Worm (Caenorhabditis elegans): ENCODE data around the gene srbc-43.

The srbc-43 gene

DNA sequence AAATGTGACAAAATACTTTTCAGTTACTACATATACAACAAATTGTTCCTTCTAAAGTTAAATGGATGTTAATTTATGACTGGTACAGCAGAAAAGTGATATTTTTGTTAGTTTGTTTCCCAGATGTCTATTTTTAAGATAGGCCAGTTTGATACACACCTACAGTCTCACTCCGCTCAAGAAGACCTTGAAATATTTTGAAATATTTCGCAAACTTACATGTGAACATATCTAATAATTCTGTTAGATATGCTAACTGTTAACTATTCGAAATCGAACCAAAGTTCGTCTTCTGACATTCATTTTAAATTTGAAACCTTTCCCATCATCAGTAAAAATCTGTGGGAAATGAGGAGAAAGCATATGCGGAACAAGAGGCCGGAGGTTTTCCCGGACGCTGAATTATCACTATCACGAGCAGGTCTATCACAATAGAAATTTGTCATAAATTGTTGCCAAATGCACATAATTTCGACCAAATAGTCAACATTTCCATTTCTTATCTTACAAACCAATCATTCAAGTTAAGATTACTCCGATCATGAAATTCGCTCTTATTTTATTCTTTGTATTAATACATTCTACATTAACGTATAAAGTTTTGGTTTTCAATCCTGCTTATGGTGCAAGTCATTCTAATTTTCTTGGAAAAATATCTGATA is 29.6 kb upstream of the srbc-43 start, which contains the start of the genes ZC443.4 and ugt-18:
Gene ZC443.4 (minus strand): TSS at position 95 of the 662 bp plus-strand sequence.
Gene ugt-18 (plus strand): TSS at position 469 of the 662 bp plus-strand sequence.
- TF ChIP-seq jun-1 (tag; optimal IDR thresholded peaks at IDR 0.05) (peak; percentile 65), elt-2 (tag; optimal IDR thresholded peaks at IDR 0.05) (peak; percentile 31), nhr-67 (tag; optimal IDR thresholded peaks at IDR 0.05) (no peak), pqm-1 (tag; optimal IDR thresholded peaks at IDR 0.05) (peak; percentile 68)

DNA sequence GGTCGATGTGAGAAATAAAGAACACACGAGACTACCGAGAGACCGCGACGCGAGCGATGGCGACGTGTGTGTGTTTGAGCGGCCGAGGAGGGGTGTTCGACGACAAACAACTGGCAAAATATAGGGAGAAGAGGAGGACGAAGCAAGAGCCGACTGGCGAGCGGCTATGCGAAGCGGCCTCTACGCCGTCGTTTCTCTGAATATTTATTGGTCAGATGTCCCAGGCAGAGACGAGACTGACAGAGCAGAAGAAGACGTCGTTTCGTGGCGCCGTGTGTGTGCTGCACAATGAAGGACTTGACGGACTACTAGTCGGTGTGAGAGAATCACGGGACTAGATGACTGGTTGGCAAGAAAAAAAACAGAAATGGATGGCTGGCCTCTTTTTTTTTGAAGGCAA is 28.8 kb upstream of the srbc-43 start:
- TF ChIP-seq ama-1 (optimal IDR thresholded peaks at IDR 0.05) (peak; percentile 24), nfya-1 (tag; optimal IDR thresholded peaks at IDR 0.05; ENCODE audit: insufficient read depth) (peak; percentile 73), jun-1 (tag; optimal IDR thresholded peaks at IDR 0.05) (no peak), lin-15B (tag; optimal IDR thresholded peaks at IDR 0.05) (peak; percentile 21), mdl-1 (tag; optimal IDR thresholded peaks at IDR 0.05) (peak; percentile 36), lin-39 (tag; optimal IDR thresholded peaks at IDR 0.05) (peak; percentile 84), aly-2 (tag; optimal IDR thresholded peaks at IDR 0.05) (no peak), fkh-10 (GFP tag; optimal IDR thresholded peaks at IDR 0.05) (peak; percentile 25)

DNA sequence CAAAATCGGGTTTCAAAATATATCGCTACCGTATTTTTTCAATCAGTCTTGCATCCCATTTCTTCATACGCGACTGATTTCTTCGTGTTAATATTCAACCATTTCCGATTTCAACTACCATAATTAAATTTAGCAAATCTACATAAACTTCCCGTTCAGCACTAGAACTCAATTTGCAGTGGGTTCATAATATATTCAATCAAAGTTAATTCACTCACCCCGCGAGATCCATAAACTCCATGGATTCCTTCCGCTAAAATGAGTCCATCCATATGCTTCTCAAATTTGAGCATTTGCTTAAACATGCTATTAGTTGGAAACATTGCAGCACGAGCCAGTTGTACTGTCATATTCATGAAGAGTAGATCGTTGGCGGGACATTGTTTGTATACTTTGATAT is 28.2 kb upstream of the srbc-43 start:
- TF ChIP-seq nhr-43 (tag; optimal IDR thresholded peaks at IDR 0.05; ENCODE audit: poor library complexity, severe bottlenecking): no peak
- TF ChIP-seq egl-27 (tag; optimal IDR thresholded peaks at IDR 0.05): no peak
- TF ChIP-seq nhr-11 (tag; optimal IDR thresholded peaks at IDR 0.05): no peak
- TF ChIP-seq nhr-76 (tag; optimal IDR thresholded peaks at IDR 0.05): no peak
- TF ChIP-seq nhr-25 (tag; optimal IDR thresholded peaks at IDR 0.05): no peak
- no peak for TF ChIP-seq skn-1 (tag; optimal IDR thresholded peaks at IDR 0.05)
- no peak for TF ChIP-seq sea-2 (GFP tag; optimal IDR thresholded peaks at IDR 0.05)
- no peak for TF ChIP-seq unc-62 (GFP tag; optimal IDR thresholded peaks at IDR 0.05)
- no peak for TF ChIP-seq ceh-82 (tag; optimal IDR thresholded peaks at IDR 0.05)
- TF ChIP-seq ceh-28 (tag; optimal IDR thresholded peaks at IDR 0.05): no peak
- TF ChIP-seq R02D3.7 (tag; optimal IDR thresholded peaks at IDR 0.05): no peak
- no peak for TF ChIP-seq nfya-1 (tag; optimal IDR thresholded peaks at IDR 0.05; ENCODE audit: insufficient read depth)
- no peak for TF ChIP-seq mdl-1 (tag; optimal IDR thresholded peaks at IDR 0.05)
- TF ChIP-seq lsy-12 (tag; optimal IDR thresholded peaks at IDR 0.05): no peak
- TF ChIP-seq lin-39 (tag; optimal IDR thresholded peaks at IDR 0.05): no peak
- TF ChIP-seq hmg-11 (tag; optimal IDR thresholded peaks at IDR 0.05): no peak
- TF ChIP-seq ztf-4 (tag; optimal IDR thresholded peaks at IDR 0.05): no peak
- no peak for TF ChIP-seq jun-1 (tag; optimal IDR thresholded peaks at IDR 0.05)
- TF ChIP-seq ztf-11 (tag; optimal IDR thresholded peaks at IDR 0.05): no peak

DNA sequence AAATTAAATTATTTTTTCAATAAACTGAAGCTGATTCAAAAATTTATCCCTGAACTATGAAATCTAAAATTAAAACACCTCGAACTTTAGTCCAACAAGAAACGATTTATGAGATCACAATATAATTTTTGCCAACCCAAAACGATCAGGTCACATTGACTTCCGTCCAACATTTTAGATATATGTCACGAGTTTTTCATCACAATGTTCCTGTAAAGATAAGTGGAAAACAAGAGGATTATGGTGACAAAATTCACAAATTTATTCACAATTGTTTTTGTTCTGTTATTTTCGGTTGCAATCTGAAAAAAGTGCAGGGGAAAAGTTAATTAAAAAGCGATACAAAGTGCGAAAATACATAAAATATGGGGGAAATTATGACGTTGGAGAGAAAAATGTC is 26.4 kb upstream of the srbc-43 start:
- no peak for TF ChIP-seq elt-3 (tag; optimal IDR thresholded peaks at IDR 0.05)
- peak; percentile 53 for TF ChIP-seq nhr-23 (tag; optimal IDR thresholded peaks at IDR 0.05)

DNA sequence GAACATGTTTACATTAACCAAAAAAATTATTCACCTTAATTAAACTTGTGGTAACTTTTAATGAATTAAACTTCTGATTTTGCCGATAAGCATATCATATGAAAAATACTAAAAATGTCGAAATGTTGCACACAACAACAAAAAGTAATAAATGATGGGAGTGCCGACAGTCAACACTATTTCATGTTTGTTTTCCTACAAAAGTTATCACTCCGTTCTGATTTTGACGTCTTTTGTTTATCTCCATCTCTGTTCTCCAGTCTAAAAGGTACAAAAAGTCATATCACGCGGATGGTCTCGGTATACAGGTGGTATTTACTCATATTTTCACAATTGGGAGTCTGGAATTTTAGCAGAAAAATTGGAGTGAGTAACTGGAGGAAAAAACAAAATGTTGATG is 25.1 kb upstream of the srbc-43 start:
- TF ChIP-seq pqm-1 (tag; optimal IDR thresholded peaks at IDR 0.05): peak; percentile 33
- no peak for TF ChIP-seq mml-1 (tag; optimal IDR thresholded peaks at IDR 0.05)
- TF ChIP-seq pha-4 (tag; optimal IDR thresholded peaks at IDR 0.05): peak; percentile 89

DNA sequence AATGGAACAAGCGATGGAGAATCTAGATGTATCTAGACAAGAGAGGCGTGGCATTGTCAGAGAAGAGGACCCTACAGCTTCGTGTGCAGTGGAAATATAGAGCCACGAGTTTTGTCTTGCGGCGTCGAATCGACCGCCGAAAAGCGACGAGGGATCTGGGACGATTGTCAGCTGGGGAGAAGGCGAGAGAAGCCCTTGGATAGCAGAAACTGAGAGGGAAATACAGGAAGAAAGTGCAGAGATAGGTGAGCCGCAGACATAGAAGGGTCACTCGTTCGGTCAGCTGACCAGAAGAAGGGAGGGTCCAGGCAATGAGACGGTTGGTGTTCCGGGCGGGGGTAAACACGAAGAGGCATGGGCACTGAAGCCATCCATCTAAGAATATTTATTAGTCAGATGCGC is 24.2 kb upstream of the srbc-43 start:
- peak; percentile 78 for TF ChIP-seq lin-39 (tag; optimal IDR thresholded peaks at IDR 0.05)
- no peak for TF ChIP-seq mml-1 (tag; optimal IDR thresholded peaks at IDR 0.05)
- TF ChIP-seq mdl-1 (tag; optimal IDR thresholded peaks at IDR 0.05): no peak
- no peak for TF ChIP-seq R02D3.7 (tag; optimal IDR thresholded peaks at IDR 0.05)
- peak; percentile 38 for TF ChIP-seq ceh-28 (tag; optimal IDR thresholded peaks at IDR 0.05)
- no peak for TF ChIP-seq elt-1 (tag; optimal IDR thresholded peaks at IDR 0.05)
- no peak for TF ChIP-seq daf-12 (tag; optimal IDR thresholded peaks at IDR 0.05)
- TF ChIP-seq skn-1 (tag; optimal IDR thresholded peaks at IDR 0.05): peak; percentile 12
- TF ChIP-seq elt-2 (tag; optimal IDR thresholded peaks at IDR 0.05): no peak
- peak; percentile 17 for TF ChIP-seq nhr-23 (tag; optimal IDR thresholded peaks at IDR 0.05)
- TF ChIP-seq ZK546.5 (tag; optimal IDR thresholded peaks at IDR 0.05): no peak
- TF ChIP-seq hmg-11 (tag; optimal IDR thresholded peaks at IDR 0.05): peak; percentile 81
- TF ChIP-seq ceh-82 (tag; optimal IDR thresholded peaks at IDR 0.05): no peak
- TF ChIP-seq egl-5 (tag; optimal IDR thresholded peaks at IDR 0.05): no peak
- no peak for TF ChIP-seq sea-2 (GFP tag; optimal IDR thresholded peaks at IDR 0.05)
- no peak for TF ChIP-seq fos-1 (tag; optimal IDR thresholded peaks at IDR 0.05)
- no peak for TF ChIP-seq jun-1 (tag; optimal IDR thresholded peaks at IDR 0.05)
- no peak for TF ChIP-seq nhr-77 (tag; optimal IDR thresholded peaks at IDR 0.05)
- TF ChIP-seq elt-3 (tag; optimal IDR thresholded peaks at IDR 0.05): no peak
- no peak for TF ChIP-seq ceh-16 (tag; optimal IDR thresholded peaks at IDR 0.05)
- TF ChIP-seq nhr-28 (tag; optimal IDR thresholded peaks at IDR 0.05): no peak
- TF ChIP-seq fkh-2 (tag; optimal IDR thresholded peaks at IDR 0.05): peak; percentile 32
- TF ChIP-seq pha-4 (tag; optimal IDR thresholded peaks at IDR 0.05): peak; percentile 75
- no peak for TF ChIP-seq nhr-12 (tag; optimal IDR thresholded peaks at IDR 0.05)
- no peak for TF ChIP-seq egl-27 (tag; optimal IDR thresholded peaks at IDR 0.05)
- peak; percentile 37 for TF ChIP-seq lin-15B (tag; optimal IDR thresholded peaks at IDR 0.05)
- no peak for TF ChIP-seq ztf-11 (tag; optimal IDR thresholded peaks at IDR 0.05)
- peak; percentile 14 for TF ChIP-seq lsy-12 (tag; optimal IDR thresholded peaks at IDR 0.05)
- no peak for TF ChIP-seq nhr-25 (tag; optimal IDR thresholded peaks at IDR 0.05)
- no peak for TF ChIP-seq nhr-76 (tag; optimal IDR thresholded peaks at IDR 0.05)
